Worm (Caenorhabditis elegans): Measurements from ENCODE around the gene str-27.

Gene str-27

DNA sequence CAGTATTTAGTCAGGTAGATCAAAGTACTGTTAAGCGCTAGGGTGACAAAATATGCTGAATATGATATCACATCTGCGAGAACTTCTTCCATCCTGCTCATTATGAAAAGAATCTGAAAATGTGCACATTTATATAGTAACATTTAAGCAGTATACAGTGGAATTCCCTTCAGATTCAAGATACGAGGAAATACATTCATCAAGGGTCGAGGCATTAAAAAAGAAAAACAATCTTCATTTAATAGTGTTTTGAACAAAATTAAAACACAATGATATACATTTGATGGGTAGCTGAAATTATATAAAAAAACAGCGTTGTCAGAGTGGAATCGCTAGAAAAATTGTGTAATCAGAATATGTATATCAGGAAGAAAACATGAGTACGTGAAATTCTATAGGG is at the start of gene str-27:
Gene str-27 (minus strand): TSS at position 101 of the 400 bp plus-strand sequence.
- TF ChIP-seq aha-1 (tag), result peak; percentile 61
- TF ChIP-seq zip-2 (tag; optimal IDR thresholded peaks at IDR 0.05), result no peak

DNA sequence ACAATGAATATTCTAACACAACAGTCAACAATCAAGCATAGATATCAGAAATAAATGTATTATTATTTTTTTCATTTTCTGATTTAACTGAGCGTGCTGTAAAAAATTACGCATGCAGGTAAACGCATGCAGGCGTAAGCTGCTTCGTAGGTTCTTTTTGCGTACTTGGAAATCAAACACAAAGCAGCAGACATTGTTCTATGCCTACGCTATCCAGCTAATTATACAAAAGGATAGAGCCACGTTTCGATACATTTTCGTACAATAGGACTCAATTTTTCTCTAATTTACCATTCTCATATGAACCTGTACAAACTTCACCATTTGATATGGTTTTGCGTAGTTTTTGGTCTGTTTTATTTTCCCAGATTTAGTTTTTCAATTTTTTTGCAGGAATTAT is 46.9 kb upstream of the str-27 start, which contains the start of gene T26E4.3:
Gene T26E4.3 (plus strand): TSS at position 301 of the 400 bp plus-strand sequence.
- TF ChIP-seq rbr-2 (tag; optimal IDR thresholded peaks at IDR 0.05) (no peak), ceh-28 (tag; optimal IDR thresholded peaks at IDR 0.05) (no peak), zip-2 (tag; optimal IDR thresholded peaks at IDR 0.05) (no peak), aha-1 (tag) (no peak), aly-2 (tag; optimal IDR thresholded peaks at IDR 0.05) (no peak), unc-62 (GFP tag; optimal IDR thresholded peaks at IDR 0.05 in 1 of 2) (no peak), unc-62 (tag; optimal IDR thresholded peaks at IDR 0.05) (no peak), ces-1 (GFP tag; optimal IDR thresholded peaks at IDR 0.05) (no peak), egl-43 (GFP tag; IDR thresholded peaks at IDR 0.05) (no peak), hmg-1.1 (GFP tag; IDR thresholded peaks at IDR 0.05) (no peak), mdl-1 (tag; optimal IDR thresholded peaks at IDR 0.05) (no peak), lin-39 (tag; optimal IDR thresholded peaks at IDR 0.05) (no peak), sdz-12 (GFP tag; optimal IDR thresholded peaks at IDR 0.05) (no peak), madf-5 (GFP tag; IDR thresholded peaks at IDR 0.05) (no peak), dmd-6 (GFP tag; IDR thresholded peaks at IDR 0.05) (no peak), fos-1 (tag; optimal IDR thresholded peaks at IDR 0.05) (no peak), arid-1 (GFP tag; conservative IDR thresholded peaks at IDR 0.05) (no peak), lin-29 (GFP tag; IDR thresholded peaks at IDR 0.05) (no peak), nhr-77 (tag; optimal IDR thresholded peaks at IDR 0.05) (no peak), daf-8 (GFP tag; IDR thresholded peaks at IDR 0.05) (no peak), daf-12 (tag; optimal IDR thresholded peaks at IDR 0.05) (no peak)

- TF ChIP-seq Y48G9A.11 (GFP tag; IDR thresholded peaks at IDR 0.05) (no peak), Y5F2A.4 (GFP tag; optimal IDR thresholded peaks at IDR 0.05) (no peak), snpc-4 (tag; optimal IDR thresholded peaks at IDR 0.05) (no peak), fkh-10 (GFP tag; optimal IDR thresholded peaks at IDR 0.05) (no peak), dmd-6 (GFP tag; IDR thresholded peaks at IDR 0.05) (no peak), zip-2 (tag; optimal IDR thresholded peaks at IDR 0.05) (no peak), D1046.2 (GFP tag; IDR thresholded peaks at IDR 0.05) (no peak), nhr-48 (tag; optimal IDR thresholded peaks at IDR 0.05) (no peak), spr-1 (tag; optimal IDR thresholded peaks at IDR 0.05) (no peak), arid-1 (GFP tag; conservative IDR thresholded peaks at IDR 0.05) (no peak), gei-8 (GFP tag; optimal IDR thresholded peaks at IDR 0.05) (no peak), lin-15B (tag; optimal IDR thresholded peaks at IDR 0.05) (no peak), madf-5 (GFP tag; IDR thresholded peaks at IDR 0.05) (no peak), hlh-11 (tag; optimal IDR thresholded peaks at IDR 0.05) (no peak), dmd-8 (GFP tag; IDR thresholded peaks at IDR 0.05) (no peak), F37D6.2 (tag; optimal IDR thresholded peaks at IDR 0.05) (no peak)
These were observed 45.5 kb upstream of the str-27 start, which contains the start of gene T26E4.2 for ce11 chrV:15781086-15781485. Gene T26E4.2 (plus strand): TSS chrV:15781386.

DNA sequence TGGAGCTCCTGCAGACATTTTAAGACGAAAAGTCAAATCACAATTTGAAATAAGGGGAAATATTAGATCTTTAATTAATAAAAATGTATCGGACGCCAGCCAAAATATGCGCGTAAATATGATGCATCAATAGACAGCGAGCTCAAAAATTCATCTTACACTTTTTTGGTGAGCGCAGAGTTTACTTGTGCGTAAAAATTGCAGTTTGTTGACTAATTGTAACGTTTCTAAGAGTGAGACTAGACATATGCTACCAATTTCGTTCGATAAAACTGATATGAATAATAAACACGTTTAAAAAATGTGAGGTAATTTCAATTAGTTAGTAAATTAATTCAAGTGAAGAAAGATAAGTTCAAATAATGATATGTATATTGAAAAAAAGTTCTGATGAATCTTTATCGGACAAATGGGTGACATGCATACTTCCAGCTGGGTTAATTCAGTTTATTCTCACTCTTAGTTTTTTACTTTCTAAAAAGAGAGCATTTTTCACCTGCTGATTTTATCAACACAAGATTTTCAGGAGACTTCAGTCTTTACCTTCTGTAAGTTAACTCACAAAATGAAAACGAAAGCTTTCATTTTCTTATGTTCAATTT is 43.6 kb upstream of the str-27 start, which contains the start of the genes nhr-285 and irld-52:
Gene nhr-285 (minus strand): TSS at position 101 of the 602 bp plus-strand sequence.
Gene irld-52 (plus strand): TSS at position 552 of the 602 bp plus-strand sequence.
- no peak for TF ChIP-seq zfp-3 (GFP tag; conservative IDR thresholded peaks at IDR 0.05)
- no peak for TF ChIP-seq egl-27 (tag; optimal IDR thresholded peaks at IDR 0.05)
- TF ChIP-seq F37D6.2 (tag; optimal IDR thresholded peaks at IDR 0.05), result no peak
- TF ChIP-seq nhr-6 (tag; optimal IDR thresholded peaks at IDR 0.05), result no peak
- no peak for TF ChIP-seq lin-39 (tag; optimal IDR thresholded peaks at IDR 0.05)
- TF ChIP-seq nhr-102 (tag; optimal IDR thresholded peaks at IDR 0.05), result no peak
